Fruit fly (Drosophila melanogaster) Kc167 (cell line): ENCODE results near the gene CG4730.
A peak's percentile ranks its signal among the peaks of the same experiment; 100 is the strongest.

Experiments
- Myc ChIP-seq: fragments of >200 bp; optimal IDR thresholded peaks from 2 replicates; lab custom pipeline; 2017; ENCODE audit warnings: missing external identifiers
- Sin3A ChIP-seq: fragments of >200 bp; optimal IDR thresholded peaks from 2 replicates; lab custom pipeline; 2018; ENCODE audit warnings: missing external identifiers
- h ChIP-seq: fragments of >200 bp; optimal IDR thresholded peaks from 3 replicates; lab custom pipeline; 2018; ENCODE audit warnings: missing external identifiers
- insv ChIP-seq: fragments of >200 bp; optimal IDR thresholded peaks from 3 replicates; lab custom pipeline; 2018; ENCODE audit warnings: missing external identifiers
- psq ChIP-seq: fragments of >200 bp; optimal IDR thresholded peaks from 2 replicates; lab custom pipeline; 2017; ENCODE audit warnings: missing external identifiers
- ttk ChIP-seq: sonication (Bioruptor generic); optimal IDR thresholded peaks from 2 replicates; lab custom pipeline; 2017; ENCODE audit warnings: missing external identifiers

CG4730 gene

dm6 chr3R:25678489-25679082, at the start of gene CG4730, which contains the start of gene CG5039:
CG4730 (minus strand) TSS chr3R:25678682.
CG5039 (plus strand) TSS chr3R:25678683.
- TF ChIP-seq insv (lab: Kevin White, UChicago) (no peak), h (lab: Kevin White, UChicago) (peak; percentile 51)

- TF ChIP-seq Myc (no peak), h (lab: Kevin White, UChicago) (no peak), Sin3A (lab: Kevin White, UChicago) (no peak), psq (lab: Kevin White, UChicago) (no peak), insv (lab: Kevin White, UChicago) (no peak), ttk (lab: Kevin White, UChicago) (no peak)
Observed at dm6 chr3R:25723795-25724194, 45.3 kb upstream of the CG4730 start.

dm6 chr3R:25721030-25721429, 42.5 kb upstream of the CG4730 start:
- no peak for TF ChIP-seq ttk (lab: Kevin White, UChicago)

- TF ChIP-seq insv (lab: Kevin White, UChicago) (no peak), ttk (lab: Kevin White, UChicago) (no peak), h (lab: Kevin White, UChicago) (no peak), Sin3A (lab: Kevin White, UChicago) (no peak), psq (lab: Kevin White, UChicago) (no peak), Myc (no peak)
Observed at dm6 chr3R:25720024-25720574, 41.6 kb upstream of the CG4730 start.

dm6 chr3R:25694167-25694689, 15.7 kb upstream of the CG4730 start:
- no peak for TF ChIP-seq psq (lab: Kevin White, UChicago)
- TF ChIP-seq Myc, result no peak
- TF ChIP-seq h (lab: Kevin White, UChicago), result no peak
- no peak for TF ChIP-seq ttk (lab: Kevin White, UChicago)
- TF ChIP-seq Sin3A (lab: Kevin White, UChicago), result no peak
- no peak for TF ChIP-seq insv (lab: Kevin White, UChicago)

- TF ChIP-seq ttk (lab: Kevin White, UChicago), result no peak
- no peak for TF ChIP-seq h (lab: Kevin White, UChicago)
Observed at dm6 chr3R:25686698-25687420, 8.4 kb upstream of the CG4730 start, which contains the start of gene CLS. CLS (minus strand) TSS chr3R:25687370.

dm6 chr3R:25684859-25685258, 6.4 kb upstream of the CG4730 start, which contains the start of gene RpL27:
RpL27 (minus strand) TSS chr3R:25685051.
- no peak for TF ChIP-seq Sin3A (lab: Kevin White, UChicago)
- TF ChIP-seq ttk (lab: Kevin White, UChicago), result no peak
- no peak for TF ChIP-seq insv (lab: Kevin White, UChicago)
- TF ChIP-seq Myc, result no peak
- TF ChIP-seq psq (lab: Kevin White, UChicago), result no peak
- TF ChIP-seq h (lab: Kevin White, UChicago), result no peak

dm6 chr3R:25680528-25680927, 2.0 kb upstream of the CG4730 start, which contains the start of the genes CG4743 and Idh3g:
CG4743 (minus strand) TSS chr3R:25680550.
Idh3g (plus strand) TSS chr3R:25680845.
- no peak for TF ChIP-seq Sin3A (lab: Kevin White, UChicago)
- TF ChIP-seq insv (lab: Kevin White, UChicago), result no peak
- no peak for TF ChIP-seq h (lab: Kevin White, UChicago)
- no peak for TF ChIP-seq ttk (lab: Kevin White, UChicago)
- TF ChIP-seq psq (lab: Kevin White, UChicago), result no peak
- no peak for TF ChIP-seq Myc

- TF ChIP-seq Myc (no peak), h (lab: Kevin White, UChicago) (no peak), insv (lab: Kevin White, UChicago) (no peak), Sin3A (lab: Kevin White, UChicago) (no peak), ttk (lab: Kevin White, UChicago) (no peak), psq (lab: Kevin White, UChicago) (no peak)
Observed at dm6 chr3R:25665509-25665908, 13.0 kb downstream of the CG4730 start, which contains the start of gene Lgr3. Lgr3 (plus strand) TSS chr3R:25665809.

dm6 chr3R:25662358-25662757, 16.1 kb downstream of the CG4730 start:
- no peak for TF ChIP-seq insv (lab: Kevin White, UChicago)
- no peak for TF ChIP-seq Myc
- no peak for TF ChIP-seq psq (lab: Kevin White, UChicago)
- no peak for TF ChIP-seq Sin3A (lab: Kevin White, UChicago)
- no peak for TF ChIP-seq h (lab: Kevin White, UChicago)
- no peak for TF ChIP-seq ttk (lab: Kevin White, UChicago)

- TF ChIP-seq Myc, result no peak
- TF ChIP-seq Sin3A (lab: Kevin White, UChicago), result no peak
- no peak for TF ChIP-seq insv (lab: Kevin White, UChicago)
Observed at dm6 chr3R:25661531-25662193, 16.8 kb downstream of the CG4730 start, which contains the start of gene RASSF8. RASSF8 (plus strand) TSS chr3R:25661795.
